Worm (Caenorhabditis elegans): Measurements from ENCODE around the gene F47B7.2.

ce11 chrX:3743190-3743589 lies 29.4 kb upstream of the F47B7.2 start:
- no peak for TF ChIP-seq flt-1 (GFP tag; IDR thresholded peaks at IDR 0.05)
- no peak for TF ChIP-seq cog-1 (tag; optimal IDR thresholded peaks at IDR 0.05)
- no peak for TF ChIP-seq T22C8.4 (GFP tag; IDR thresholded peaks at IDR 0.05)
- no peak for TF ChIP-seq klf-2 (GFP tag; conservative IDR thresholded peaks at IDR 0.05)
- no peak for TF ChIP-seq tab-1 (GFP tag; IDR thresholded peaks at IDR 0.05)
- no peak for TF ChIP-seq ztf-23 (GFP tag; IDR thresholded peaks at IDR 0.05)
- TF ChIP-seq med-1 (GFP tag; optimal IDR thresholded peaks at IDR 0.05; ENCODE audit: insufficient read depth), result no peak
- TF ChIP-seq ref-1 (GFP tag; conservative IDR thresholded peaks at IDR 0.05), result no peak
- no peak for TF ChIP-seq ztf-29 (GFP tag; IDR thresholded peaks at IDR 0.05)

All from whole organism, midembryonic.